Worm (Caenorhabditis elegans) whole organism, early embryonic: Measurements from ENCODE around the gene srh-33.

Experiments
- B0310.2 ChIP-seq: sonication (generic microtip); optimal IDR thresholded peaks from 2 replicates; lab custom pipeline; 2016; ENCODE audit warnings: mild to moderate bottlenecking, missing genetic modification characterization, missing compliant biosample characterization
- ama-1 ChIP-seq: fragments of 150-350 bp; optimal IDR thresholded peaks from 2 replicates; lab custom pipeline; 2014
- ceh-36 ChIP-seq: sonication (generic microtip); optimal IDR thresholded peaks from 2 replicates; lab custom pipeline; 2016; ENCODE audit warnings: missing genetic modification characterization, inconsistent platforms, missing compliant biosample characterization
- hnd-1 ChIP-seq: sonication (generic microtip); optimal IDR thresholded peaks from 2 replicates; lab custom pipeline; 2016; ENCODE audit warnings: missing genetic modification characterization, missing compliant biosample characterization
- sea-1 ChIP-seq: fragments of 200-800 bp; sonication (Bioruptor generic); conservative IDR thresholded peaks from 2 replicates; pipeline ENCODE4 v1.3.6; 2022; ENCODE audit warnings: missing genetic modification characterization, missing compliant biosample characterization
- tbx-11 ChIP-seq: fragments of 200-800 bp; sonication (Bioruptor generic); IDR thresholded peaks from 2 replicates; pipeline ENCODE4 v1.3.6; 2022; ENCODE audit warnings: missing genetic modification characterization, missing compliant biosample characterization
- tbx-37 ChIP-seq: fragments of 200-800 bp; sonication (Bioruptor generic); conservative IDR thresholded peaks from 2 replicates; pipeline ENCODE4 v1.3.6; 2022; ENCODE audit warnings: missing genetic modification reagents, missing genetic modification characterization, missing compliant biosample characterization

- TF ChIP-seq tbx-37 (GFP tag; lab: Robert Waterston, UW) (no peak), tbx-11 (GFP tag; lab: Robert Waterston, UW) (no peak), ama-1 (lab: Kevin White, UChicago) (no peak), B0310.2 (tag; lab: Kevin White, UChicago) (no peak), sea-1 (GFP tag; lab: Robert Waterston, UW) (no peak), hnd-1 (tag; lab: Kevin White, UChicago) (no peak), ceh-36 (no peak)
Measured at ce11 chrV:474516-474915, 31.4 kb upstream of the srh-33 start, which contains the start of gene nhr-99.
